Worm (Caenorhabditis elegans): ENCODE data around the gene F54D5.17.

F54D5.17 gene

DNA sequence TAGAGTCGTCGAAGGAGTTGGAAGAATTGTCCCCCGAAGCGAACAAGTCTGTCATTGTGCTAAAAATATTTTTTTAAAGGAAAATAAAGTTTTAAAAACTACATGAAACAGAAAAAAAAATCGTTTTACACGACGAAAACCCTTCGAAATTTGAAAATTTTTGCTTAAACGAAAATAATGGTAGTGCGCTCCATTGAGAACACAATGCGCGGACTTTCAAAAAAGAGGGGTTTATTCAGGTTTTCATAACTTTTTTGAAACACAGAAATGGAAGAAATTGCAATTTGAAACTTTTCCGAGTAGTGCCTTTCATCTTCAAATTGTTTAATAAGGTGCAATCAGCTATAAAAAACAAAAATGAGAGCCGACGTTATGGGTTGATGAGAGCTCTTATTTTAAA is 43.3 kb downstream of the F54D5.17 start, which contains the start of gene npp-5:
TSS of gene npp-5 (minus strand) at position 59 of the 400 bp plus-strand sequence.
- TF ChIP-seq tbx-11 (GFP tag; IDR thresholded peaks at IDR 0.05) (no peak), ets-7 (tag; optimal IDR thresholded peaks at IDR 0.05) (no peak), ceh-36 (tag; optimal IDR thresholded peaks at IDR 0.05) (no peak), tbx-37 (GFP tag; conservative IDR thresholded peaks at IDR 0.05) (no peak), flt-1 (GFP tag; IDR thresholded peaks at IDR 0.05) (no peak)

- TF ChIP-seq tbx-37 (GFP tag; conservative IDR thresholded peaks at IDR 0.05) (no peak), aly-1 (tag; optimal IDR thresholded peaks at IDR 0.05) (no peak), ceh-36 (tag; optimal IDR thresholded peaks at IDR 0.05) (no peak)
Measured at ce11 chrII:11600711-11601110, 44.3 kb downstream of the F54D5.17 start, which contains the start of gene F07A11.4. F07A11.4 (plus strand) TSS chrII:11601011.

DNA sequence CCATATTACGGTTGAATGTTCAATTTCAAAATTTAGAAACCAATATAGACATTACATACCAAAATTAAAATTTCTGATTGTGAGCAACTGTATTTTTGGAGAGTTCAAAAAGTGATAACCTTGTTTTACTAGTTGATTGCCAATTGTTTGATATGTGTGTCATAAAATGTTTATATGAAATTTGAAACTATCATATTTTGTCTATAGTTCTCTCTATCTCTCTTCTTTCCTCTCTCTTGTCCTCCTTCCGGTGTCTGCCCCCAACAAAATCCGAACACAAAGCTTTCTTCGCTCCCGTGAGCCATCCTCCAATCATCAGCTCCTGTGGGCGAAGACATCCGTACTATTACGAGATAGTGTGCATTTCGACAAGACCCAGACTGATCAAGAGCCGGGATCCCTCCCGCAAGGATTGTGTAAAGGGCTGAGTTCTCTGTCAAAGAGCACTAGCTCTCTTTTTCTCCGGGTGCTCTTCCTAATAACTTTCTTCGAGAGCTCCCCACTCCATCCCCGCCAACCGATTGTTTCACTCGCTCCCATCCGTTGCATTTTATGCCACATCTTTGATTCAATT is 46.0 kb downstream of the F54D5.17 start:
- TF ChIP-seq scrt-1 (GFP tag; IDR thresholded peaks at IDR 0.05) (no peak), pes-1 (GFP tag; IDR thresholded peaks at IDR 0.05) (no peak), tbx-37 (GFP tag; conservative IDR thresholded peaks at IDR 0.05) (no peak), ceh-36 (tag; optimal IDR thresholded peaks at IDR 0.05) (no peak), ets-7 (tag; optimal IDR thresholded peaks at IDR 0.05) (no peak), ceh-13 (GFP tag; optimal IDR thresholded peaks at IDR 0.05) (no peak), F13C5.2 (tag; optimal IDR thresholded peaks at IDR 0.05) (no peak), B0310.2 (tag; optimal IDR thresholded peaks at IDR 0.05) (no peak), aly-1 (tag; optimal IDR thresholded peaks at IDR 0.05) (no peak), tra-4 (tag; optimal IDR thresholded peaks at IDR 0.05) (no peak), hnd-1 (tag; optimal IDR thresholded peaks at IDR 0.05) (no peak)

DNA sequence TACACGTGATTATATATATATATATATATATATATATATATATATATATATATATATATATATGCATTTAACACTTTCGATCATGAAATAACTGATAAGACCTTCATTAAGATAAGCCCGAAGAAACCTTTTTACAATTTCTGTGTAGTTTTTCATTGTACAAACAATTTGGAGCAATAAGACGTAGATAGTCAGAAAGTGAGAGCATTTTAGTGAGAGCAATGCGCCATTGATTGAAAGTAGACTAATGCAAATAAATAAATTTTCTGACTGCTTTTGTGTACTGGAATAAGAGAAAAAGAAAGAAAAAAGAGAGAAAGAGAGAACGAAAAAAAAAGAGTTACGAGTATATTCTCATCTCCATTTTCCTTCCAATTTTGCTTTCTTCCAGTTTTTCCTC is 48.2 kb downstream of the F54D5.17 start:
- no peak for TF ChIP-seq aly-1 (tag; optimal IDR thresholded peaks at IDR 0.05)
- no peak for TF ChIP-seq hmbx-1 (tag; optimal IDR thresholded peaks at IDR 0.05)
- TF ChIP-seq pes-1 (GFP tag; IDR thresholded peaks at IDR 0.05) = no peak
